Worm (Caenorhabditis elegans) whole organism, mixed stage, embryonic: ENCODE data around the gene E_BE45912.2.

ENCODE experiments used
- ces-1 ChIP-seq: fragments of 150-350 bp; optimal IDR thresholded peaks from 2 replicates; lab custom pipeline; 2014; ENCODE audit warnings: missing biosample characterization, missing genetic modification reagents, missing genetic modification characterization
- cnd-1 ChIP-seq: fragments of 200-800 bp; sonication (Bioruptor generic); optimal IDR thresholded peaks from 2 replicates; lab custom pipeline; 2018; ENCODE audit warnings: mild to moderate bottlenecking, missing genetic modification characterization, missing compliant biosample characterization
- elt-3 ChIP-seq: fragments of 150-350 bp; optimal IDR thresholded peaks from 2 replicates; lab custom pipeline; 2014; ENCODE audit warnings: missing biosample characterization, missing genetic modification characterization
- mep-1 ChIP-seq: fragments of 150-350 bp; optimal IDR thresholded peaks from 2 replicates; lab custom pipeline; 2017; ENCODE audit warnings: missing biosample characterization, missing genetic modification reagents, missing genetic modification characterization, inconsistent platforms
- nhr-12 ChIP-seq: fragments of 150-350 bp; optimal IDR thresholded peaks from 2 replicates; lab custom pipeline; 2014; ENCODE audit warnings: missing biosample characterization, missing genetic modification characterization
- nhr-237 ChIP-seq: fragments of 150-350 bp; optimal IDR thresholded peaks from 2 replicates; lab custom pipeline; 2014; ENCODE audit warnings: missing biosample characterization, missing genetic modification characterization
- unc-39 ChIP-seq: fragments of 150-350 bp; optimal IDR thresholded peaks from 2 replicates; lab custom pipeline; 2014; ENCODE audit warnings: missing biosample characterization, missing genetic modification characterization
- ztf-11 ChIP-seq: fragments of 150-350 bp; optimal IDR thresholded peaks from 2 replicates; lab custom pipeline; 2014; ENCODE audit warnings: missing biosample characterization, missing genetic modification characterization

DNA sequence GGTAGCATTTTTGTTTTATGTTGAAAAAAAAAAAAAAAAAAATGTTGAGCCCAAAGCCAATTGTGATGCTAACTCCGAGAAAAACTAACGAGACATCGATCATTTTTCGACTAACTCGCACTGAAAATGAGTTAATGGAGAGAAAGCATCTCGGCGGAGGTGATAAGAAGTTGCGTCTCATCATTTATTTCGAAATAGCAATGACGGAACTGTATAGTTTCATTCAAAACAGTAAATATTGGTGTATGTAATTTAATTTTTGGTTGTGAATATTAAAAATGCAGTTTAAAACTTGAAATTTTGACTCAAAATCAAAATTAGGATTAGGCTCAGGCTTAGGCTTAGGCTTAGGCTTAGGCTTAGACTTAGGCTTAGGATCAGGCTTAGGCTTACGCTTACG lies 4.6 kb downstream of the E_BE45912.2 start, which contains the start of gene clc-25:
- TF ChIP-seq nhr-12 (tag; lab: Kevin White, UChicago) (no peak), ces-1 (GFP tag; lab: Kevin White, UChicago) (no peak), ztf-11 (tag; lab: Kevin White, UChicago) (no peak), nhr-237 (no peak), cnd-1 (tag; lab: Kevin White, UChicago) (no peak), mep-1 (tag; lab: Kevin White, UChicago) (no peak), elt-3 (tag; lab: Kevin White, UChicago) (no peak), unc-39 (tag; lab: Kevin White, UChicago) (no peak)
